Worm (Caenorhabditis elegans) whole organism, young adult: ENCODE results near the gene nhr-199.
"Not testable (repeated sequence)": the region's sequence is repeated elsewhere in the genome, so short reads cannot be mapped to it uniquely, and the experiment has no call there.

ENCODE experiments used
- B0035.1 ChIP-seq: sonication (generic microtip); optimal IDR thresholded peaks from 2 replicates; lab custom pipeline; 2016; ENCODE audit warnings: missing genetic modification characterization, mild to moderate bottlenecking, missing compliant biosample characterization, missing genotype, missing genetic modification reagents
- D2030.7 ChIP-seq: fragments of 200-800 bp; sonication (Bioruptor generic); IDR thresholded peaks from 2 replicates; pipeline ENCODE4 v1.3.6; 2022; ENCODE audit warnings: missing genetic modification reagents, missing genetic modification characterization, missing compliant biosample characterization
- Y53F4B.3 ChIP-seq: fragments of 200-800 bp; sonication (Bioruptor generic); IDR thresholded peaks from 2 replicates; pipeline ENCODE4 v1.3.6; 2022; ENCODE audit warnings: missing genetic modification reagents, missing genetic modification characterization, missing compliant biosample characterization
- ZK185.1 ChIP-seq: sonication (generic microtip); optimal IDR thresholded peaks from 2 replicates; lab custom pipeline; 2016; ENCODE audit warnings: mild to moderate bottlenecking, missing genetic modification characterization, missing compliant biosample characterization; ENCODE audit not compliant: poor library complexity, severe bottlenecking
- ceh-91 ChIP-seq: fragments of 200-800 bp; sonication (Bioruptor generic); IDR thresholded peaks from 2 replicates; pipeline ENCODE4 v1.3.6; 2022; ENCODE audit warnings: missing genetic modification reagents, missing genetic modification characterization, missing compliant biosample characterization
- die-1 ChIP-seq: sonication (generic microtip); optimal IDR thresholded peaks from 2 replicates; lab custom pipeline; 2016; ENCODE audit warnings: missing genotype, mild to moderate bottlenecking, missing genetic modification characterization, missing compliant biosample characterization
- lin-40 ChIP-seq: sonication (generic microtip); optimal IDR thresholded peaks from 2 replicates; lab custom pipeline; 2016; ENCODE audit warnings: missing genetic modification characterization, mild to moderate bottlenecking, missing compliant biosample characterization, missing genotype, missing genetic modification reagents
- lir-1 ChIP-seq: fragments of 200-800 bp; sonication (Bioruptor generic); conservative IDR thresholded peaks from 2 replicates; pipeline ENCODE4 v1.3.6; 2022; ENCODE audit warnings: missing genetic modification reagents, missing genetic modification characterization, missing compliant biosample characterization
- nhr-90 ChIP-seq: sonication (generic microtip); optimal IDR thresholded peaks from 2 replicates; lab custom pipeline; 2016; ENCODE audit warnings: missing genotype, mild to moderate bottlenecking, missing genetic modification characterization, missing compliant biosample characterization

DNA sequence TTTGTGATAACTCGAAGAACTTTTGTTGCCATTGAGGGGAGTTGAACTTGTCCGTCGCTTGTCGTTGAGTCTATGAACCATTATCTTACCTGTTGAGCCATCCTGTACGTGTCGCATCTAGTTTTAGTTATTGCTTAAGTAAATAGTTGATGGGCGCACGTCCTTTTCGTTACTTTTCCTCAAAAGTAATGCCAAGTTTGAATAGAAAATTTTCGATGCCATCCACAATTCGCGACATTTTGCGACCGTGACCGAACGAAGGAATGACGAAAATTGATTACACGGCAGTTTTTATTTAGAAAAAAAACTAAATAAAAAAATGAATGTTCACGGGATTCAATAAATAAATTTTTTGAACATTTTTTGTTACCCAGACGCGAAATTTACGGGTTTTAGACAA is 31.5 kb downstream of the nhr-199 start, which contains the start of gene F53E4.1:
- not testable (repeated sequence) for TF ChIP-seq ceh-91 (GFP tag; lab: Robert Waterston, UW); ZK185.1 (tag; lab: Kevin White, UChicago); Y53F4B.3 (GFP tag; lab: Robert Waterston, UW); D2030.7 (GFP tag; lab: Robert Waterston, UW); nhr-90 (tag; lab: Kevin White, UChicago); lir-1 (GFP tag; lab: Robert Waterston, UW); B0035.1 (tag; lab: Kevin White, UChicago); die-1 (tag; lab: Kevin White, UChicago); lin-40 (tag; lab: Kevin White, UChicago)
